Fruit fly (Drosophila melanogaster): ENCODE measurements around the gene CG32270.
A peak's percentile ranks its signal among the peaks of the same experiment; 100 is the strongest.

The CG32270 gene

dm6 chr3L:3239033-3239752 lies 30.4 kb upstream of the CG32270 start, which contains the start of gene CG17746 (continued):
- TF ChIP-seq mld (GFP tag; IDR thresholded peaks at IDR 0.05; ENCODE audit: partially characterized antibody) (no peak), Bgb (GFP tag; IDR thresholded peaks at IDR 0.05; ENCODE audit: partially characterized antibody) (peak; percentile 58), CG11398 (GFP tag; optimal IDR thresholded peaks at IDR 0.05) (peak; percentile 4), klu (GFP tag; IDR thresholded peaks at IDR 0.05) (no peak), Doc2 (GFP tag; IDR thresholded peaks at IDR 0.05) (no peak), CG34224 (GFP tag; IDR thresholded peaks at IDR 0.05; ENCODE audit: partially characterized antibody) (peak; percentile 59; the same call in 2 of the 3 replicates), Hr51 (GFP tag; optimal IDR thresholded peaks at IDR 0.05) (peak in 1 of 2 experiments; percentile 78), Opbp (GFP tag; IDR thresholded peaks at IDR 0.05; ENCODE audit: partially characterized antibody) (peak; percentile 80), Dek (tag; optimal IDR thresholded peaks at IDR 0.05) (peak; percentile 54), wor (GFP tag; IDR thresholded peaks at IDR 0.05) (no peak), slp2 (GFP tag; optimal IDR thresholded peaks at IDR 0.05) (no peak), amos (GFP tag; IDR thresholded peaks at IDR 0.05; ENCODE audit: partially characterized antibody) (peak; percentile 64; the same call in 1 of the 2 replicates), cwo (GFP tag; optimal IDR thresholded peaks at IDR 0.05) (no peak), CG6791 (GFP tag; IDR thresholded peaks at IDR 0.05; ENCODE audit: partially characterized antibody) (peak; percentile 67), CG16813 (GFP tag; IDR thresholded peaks at IDR 0.05; ENCODE audit: partially characterized antibody) (peak; percentile 60; the same call in 2 of the 3 replicates), nmo (GFP tag; optimal IDR thresholded peaks at IDR 0.05) (peak; percentile 43), Lhr (GFP tag; optimal IDR thresholded peaks at IDR 0.05) (peak; percentile 92), bab2 (GFP tag; optimal IDR thresholded peaks at IDR 0.05) (peak; percentile 58), CG10366 (GFP tag; IDR thresholded peaks at IDR 0.05) (no peak), seq (GFP tag; IDR thresholded peaks at IDR 0.05) (no peak), Side (GFP tag; optimal IDR thresholded peaks at IDR 0.05) (peak; percentile 56), Hey (tag; optimal IDR thresholded peaks at IDR 0.05) (no peak), lbe (GFP tag; optimal IDR thresholded peaks at IDR 0.05) (no peak), pum (GFP tag; optimal IDR thresholded peaks at IDR 0.05) (peak; percentile 18), psq (GFP tag; optimal IDR thresholded peaks at IDR 0.05) (peak; percentile 9), CG32767 (GFP tag; IDR thresholded peaks at IDR 0.05) (no peak), gro (GFP tag; optimal IDR thresholded peaks at IDR 0.05) (peak; percentile 82), CG11247 (GFP tag; IDR thresholded peaks at IDR 0.05) (no peak), pnt (GFP tag; optimal IDR thresholded peaks at IDR 0.05) (peak; percentile 2), CoRest (tag; optimal IDR thresholded peaks at IDR 0.05) (peak; percentile 60), Aef1 (GFP tag; IDR thresholded peaks at IDR 0.05) (no peak), gcm2 (GFP tag; optimal IDR thresholded peaks at IDR 0.05) (no peak), ems (GFP tag; optimal IDR thresholded peaks at IDR 0.05) (peak; percentile 48), hb (GFP tag; IDR thresholded peaks at IDR 0.05; ENCODE audit: partially characterized antibody) (peak; percentile 22; the same call in 1 of the 3 replicates), vnd (GFP tag; IDR thresholded peaks at IDR 0.05; ENCODE audit: partially characterized antibody) (no peak), HmgD (GFP tag; optimal IDR thresholded peaks at IDR 0.05) (peak; percentile 53), CG6765 (GFP tag; optimal IDR thresholded peaks at IDR 0.05) (no peak), chinmo (GFP tag; IDR thresholded peaks at IDR 0.05; ENCODE audit: partially characterized antibody) (0 out of 4 replicates have a peak, but pooled peaks have one; percentile 54), Rx (GFP tag; IDR thresholded peaks at IDR 0.05) (no peak), CG7271 (tag; optimal IDR thresholded peaks at IDR 0.05) (no peak), HLH54F (GFP tag; optimal IDR thresholded peaks at IDR 0.05) (peak; percentile 32), HmgZ (tag; optimal IDR thresholded peaks at IDR 0.05) (peak; percentile 81), BtbVII (GFP tag; optimal IDR thresholded peaks at IDR 0.05) (peak; percentile 0), ham (GFP tag; IDR thresholded peaks at IDR 0.05) (no peak), CG9932 (GFP tag; IDR thresholded peaks at IDR 0.05) (peak; percentile 74), p53 (GFP tag; optimal IDR thresholded peaks at IDR 0.05) (peak; percentile 59), CG8944 (GFP tag; optimal IDR thresholded peaks at IDR 0.05) (peak; percentile 50), CG10565 (GFP tag; optimal IDR thresholded peaks at IDR 0.05) (no peak), CG7372 (GFP tag; IDR thresholded peaks at IDR 0.05) (no peak)
